Worm (Caenorhabditis elegans) whole organism, L1 larva: ENCODE measurements around the gene ugt-22.
"Not testable (repeated sequence)": the region's sequence is repeated elsewhere in the genome, so short reads cannot be mapped to it uniquely, and the experiment has no call there.

Experiments
- blmp-1 ChIP-seq: fragments of 150-350 bp; optimal IDR thresholded peaks from 2 replicates; lab custom pipeline; 2014; ENCODE audit warnings: missing biosample characterization, missing genetic modification characterization
- fkh-10 ChIP-seq: sonication (generic microtip); optimal IDR thresholded peaks from 2 replicates; lab custom pipeline; 2017; ENCODE audit warnings: missing biosample characterization, missing genetic modification reagents, missing genetic modification characterization
- nhr-237 ChIP-seq: fragments of 150-350 bp; optimal IDR thresholded peaks from 2 replicates; lab custom pipeline; 2014; ENCODE audit warnings: missing biosample characterization, missing genetic modification characterization
- skn-1 ChIP-seq: fragments of 150-350 bp; optimal IDR thresholded peaks from 2 replicates; lab custom pipeline; 2014; ENCODE audit warnings: missing biosample characterization, missing genetic modification characterization
- unc-130 ChIP-seq: fragments of 150-350 bp; optimal IDR thresholded peaks from 2 replicates; lab custom pipeline; 2017; ENCODE audit warnings: missing biosample characterization, missing genetic modification characterization, inconsistent platforms

ce11 chrIV:13662570-13662969 is 23.5 kb downstream of the ugt-22 start, which contains the start of gene Y45F10C.2:
- not testable (repeated sequence) for TF ChIP-seq nhr-237 (tag; lab: Kevin White, UChicago); blmp-1 (tag; lab: Kevin White, UChicago); unc-130 (tag; lab: Kevin White, UChicago); fkh-10 (GFP tag; lab: Kevin White, UChicago); skn-1
